Worm (Caenorhabditis elegans) whole organism, late embryonic: ENCODE measurements around the gene Y57G11C.20.

Experiments used
- C08G9.2 ChIP-seq: sonication (generic microtip); optimal IDR thresholded peaks from 2 replicates; lab custom pipeline; 2016; ENCODE audit warnings: mild to moderate bottlenecking, missing genetic modification characterization, moderate library complexity, missing compliant biosample characterization
- F13H6.1 ChIP-seq: sonication (generic microtip); optimal IDR thresholded peaks from 2 replicates; lab custom pipeline; 2016; ENCODE audit warnings: missing genetic modification characterization, missing compliant biosample characterization
- K02D7.2 ChIP-seq: sonication (generic microtip); optimal IDR thresholded peaks from 2 replicates; lab custom pipeline; 2017; ENCODE audit warnings: mild to moderate bottlenecking, missing genetic modification characterization, missing compliant biosample characterization
- K09A11.1 ChIP-seq: sonication (generic microtip); optimal IDR thresholded peaks from 2 replicates; lab custom pipeline; 2017; ENCODE audit warnings: antibody characterized with exemption, mild to moderate bottlenecking, missing genetic modification characterization, missing compliant biosample characterization; ENCODE audit not compliant: insufficient read depth
- T23F11.4 ChIP-seq: fragments of 200-800 bp; sonication (Bioruptor generic); optimal IDR thresholded peaks from 2 replicates; lab custom pipeline; 2018; ENCODE audit warnings: mild to moderate bottlenecking, missing genetic modification characterization, missing compliant biosample characterization
- Y22D7AL.16 ChIP-seq: sonication (generic microtip); optimal IDR thresholded peaks from 2 replicates; lab custom pipeline; 2016; ENCODE audit warnings: missing genetic modification characterization, missing compliant biosample characterization
- ahr-1 ChIP-seq: sonication (generic microtip); optimal IDR thresholded peaks from 2 replicates; lab custom pipeline; 2016; ENCODE audit warnings: missing genetic modification characterization, missing compliant biosample characterization
- ama-1 ChIP-seq: fragments of 150-350 bp; optimal IDR thresholded peaks from 2 replicates; lab custom pipeline; 2014
- ceh-14 ChIP-seq: sonication (generic microtip); optimal IDR thresholded peaks from 2 replicates; lab custom pipeline; 2016; ENCODE audit warnings: missing genotype, missing genetic modification characterization, missing compliant biosample characterization
- ceh-18 ChIP-seq: sonication (generic microtip); optimal IDR thresholded peaks from 2 replicates; lab custom pipeline; 2016; ENCODE audit warnings: missing genetic modification characterization, missing compliant biosample characterization
- ceh-19 ChIP-seq: fragments of 200-800 bp; sonication (Bioruptor generic); optimal IDR thresholded peaks from 2 replicates; lab custom pipeline; 2018; ENCODE audit warnings: mild to moderate bottlenecking, missing genetic modification characterization, missing compliant biosample characterization
- ceh-2 ChIP-seq: sonication (generic microtip); optimal IDR thresholded peaks from 2 replicates; lab custom pipeline; 2016; ENCODE audit warnings: missing genotype, missing genetic modification characterization, missing compliant biosample characterization
- ceh-24 ChIP-seq: sonication (generic microtip); optimal IDR thresholded peaks from 2 replicates; lab custom pipeline; 2016; ENCODE audit warnings: mild to moderate bottlenecking, missing genetic modification characterization, missing compliant biosample characterization
- ceh-30 ChIP-seq: fragments of 150-350 bp; optimal IDR thresholded peaks from 2 replicates; lab custom pipeline; 2014; ENCODE audit warnings: missing biosample characterization, missing genetic modification characterization
- ceh-31 ChIP-seq: sonication (generic microtip); optimal IDR thresholded peaks from 2 replicates; lab custom pipeline; 2016; ENCODE audit warnings: missing genetic modification characterization, missing compliant biosample characterization
- ceh-34 ChIP-seq: sonication (generic microtip); optimal IDR thresholded peaks from 2 replicates; lab custom pipeline; 2016; ENCODE audit warnings: mild to moderate bottlenecking, missing genetic modification characterization, missing compliant biosample characterization
- ceh-45 ChIP-seq: fragments of 200-800 bp; sonication (Bioruptor generic); IDR thresholded peaks from 2 replicates; pipeline ENCODE4 v1.3.6; 2022; ENCODE audit warnings: missing genetic modification reagents, missing genetic modification characterization, missing compliant biosample characterization
- ceh-6 ChIP-seq: fragments of 200-800 bp; sonication (Bioruptor generic); optimal IDR thresholded peaks from 2 replicates; lab custom pipeline; 2018; ENCODE audit warnings: mild to moderate bottlenecking, missing genetic modification characterization, missing compliant biosample characterization
- ceh-9 ChIP-seq: sonication (generic microtip); optimal IDR thresholded peaks from 2 replicates; lab custom pipeline; 2016; ENCODE audit warnings: mild to moderate bottlenecking, missing genetic modification characterization, inconsistent platforms, missing compliant biosample characterization
- dmd-4 ChIP-seq: sonication (generic microtip); optimal IDR thresholded peaks from 2 replicates; lab custom pipeline; 2016; ENCODE audit warnings: borderline replicate concordance, missing genetic modification characterization, missing compliant biosample characterization
- dve-1 ChIP-seq: sonication (generic microtip); optimal IDR thresholded peaks from 2 replicates; lab custom pipeline; 2017; ENCODE audit warnings: antibody characterized with exemption, mild to moderate bottlenecking, missing genetic modification characterization, missing compliant biosample characterization
- elt-2 ChIP-seq: sonication (generic microtip); optimal IDR thresholded peaks from 2 replicates; lab custom pipeline; 2016; ENCODE audit warnings: missing genetic modification reagents, missing genetic modification characterization, missing compliant biosample characterization
- elt-4 ChIP-seq: sonication (generic microtip); optimal IDR thresholded peaks from 2 replicates; lab custom pipeline; 2016; ENCODE audit warnings: missing genetic modification characterization, missing compliant biosample characterization
- ets-4 ChIP-seq: sonication (generic microtip); optimal IDR thresholded peaks from 2 replicates; lab custom pipeline; 2016; ENCODE audit warnings: missing genetic modification characterization, missing compliant biosample characterization
- eyg-1 ChIP-seq: sonication (generic microtip); optimal IDR thresholded peaks from 2 replicates; lab custom pipeline; 2016; ENCODE audit warnings: missing genotype, missing genetic modification characterization, missing compliant biosample characterization
- fax-1 ChIP-seq: sonication (generic microtip); optimal IDR thresholded peaks from 2 replicates; lab custom pipeline; 2016; ENCODE audit warnings: missing genotype, missing genetic modification characterization, missing compliant biosample characterization
- fkh-10 ChIP-seq: fragments of 150-350 bp; optimal IDR thresholded peaks from 2 replicates; lab custom pipeline; 2014; ENCODE audit warnings: missing biosample characterization, missing genetic modification reagents, missing genetic modification characterization
- fkh-6 ChIP-seq: sonication (generic microtip); optimal IDR thresholded peaks from 2 replicates; lab custom pipeline; 2016; ENCODE audit warnings: missing genetic modification characterization, missing compliant biosample characterization
- gmeb-2 ChIP-seq: sonication (generic microtip); optimal IDR thresholded peaks from 2 replicates; lab custom pipeline; 2016; ENCODE audit warnings: missing genetic modification characterization, inconsistent platforms, missing compliant biosample characterization
- hlh-13 ChIP-seq: fragments of 200-800 bp; sonication (Bioruptor generic); optimal IDR thresholded peaks from 2 replicates; lab custom pipeline; 2018; ENCODE audit warnings: mild to moderate bottlenecking, missing genetic modification characterization, missing compliant biosample characterization
- hlh-15 ChIP-seq: sonication (generic microtip); optimal IDR thresholded peaks from 2 replicates; lab custom pipeline; 2016; ENCODE audit warnings: missing genetic modification characterization, missing compliant biosample characterization
- hlh-30 ChIP-seq: sonication (generic microtip); optimal IDR thresholded peaks from 2 replicates; lab custom pipeline; 2017; ENCODE audit warnings: antibody characterized with exemption, missing genetic modification characterization, missing compliant biosample characterization; ENCODE audit not compliant: insufficient read depth
- hlh-8 ChIP-seq: sonication (generic microtip); optimal IDR thresholded peaks from 2 replicates; lab custom pipeline; 2016; ENCODE audit warnings: missing genotype, missing genetic modification characterization, missing compliant biosample characterization
- lim-6 ChIP-seq: sonication (generic microtip); optimal IDR thresholded peaks from 2 replicates; lab custom pipeline; 2016; ENCODE audit warnings: missing genetic modification characterization, missing compliant biosample characterization
- lin-11 ChIP-seq: fragments of 200-800 bp; sonication (Bioruptor generic); optimal IDR thresholded peaks from 2 replicates; lab custom pipeline; 2018; ENCODE audit warnings: mild to moderate bottlenecking, missing genetic modification characterization, missing compliant biosample characterization
- mec-3 ChIP-seq: sonication (generic microtip); optimal IDR thresholded peaks from 2 replicates; lab custom pipeline; 2016; ENCODE audit warnings: borderline replicate concordance, missing genetic modification characterization, missing compliant biosample characterization
- nhr-11 ChIP-seq: fragments of 150-350 bp; optimal IDR thresholded peaks from 2 replicates; lab custom pipeline; 2014; ENCODE audit warnings: missing biosample characterization, missing genetic modification characterization
- odd-2 ChIP-seq: sonication (generic microtip); optimal IDR thresholded peaks from 2 replicates; lab custom pipeline; 2017; ENCODE audit warnings: antibody characterized with exemption, mild to moderate bottlenecking, missing genetic modification characterization, missing compliant biosample characterization
- pag-3 ChIP-seq: sonication (generic microtip); optimal IDR thresholded peaks from 2 replicates; lab custom pipeline; 2016; ENCODE audit warnings: missing compliant biosample characterization, missing genetic modification characterization, borderline replicate concordance
- pat-9 ChIP-seq: fragments of 200-800 bp; sonication (Bioruptor generic); optimal IDR thresholded peaks from 2 replicates; lab custom pipeline; 2018; ENCODE audit warnings: mild to moderate bottlenecking, missing genetic modification characterization, moderate library complexity, missing compliant biosample characterization
- pax-1 ChIP-seq: fragments of 150-350 bp; optimal IDR thresholded peaks from 2 replicates; lab custom pipeline; 2014; ENCODE audit warnings: missing biosample characterization, missing genetic modification characterization
- pha-2 ChIP-seq: sonication (generic microtip); optimal IDR thresholded peaks from 2 replicates; lab custom pipeline; 2017; ENCODE audit warnings: mild to moderate bottlenecking, missing genetic modification characterization, missing compliant biosample characterization
- pha-4 ChIP-seq: fragments of 150-350 bp; optimal IDR thresholded peaks from 2 replicates; lab custom pipeline; 2018; ENCODE audit warnings: missing biosample characterization, missing genetic modification reagents, missing genetic modification characterization
- pqm-1 ChIP-seq: sonication (generic microtip); optimal IDR thresholded peaks from 2 replicates; lab custom pipeline; 2016; ENCODE audit warnings: missing genetic modification characterization, missing compliant biosample characterization
- pros-1 ChIP-seq: fragments of 150-350 bp; optimal IDR thresholded peaks from 2 replicates; lab custom pipeline; 2014; ENCODE audit warnings: missing biosample characterization, missing genetic modification reagents, missing genetic modification characterization
- ref-2 ChIP-seq: sonication (generic microtip); optimal IDR thresholded peaks from 2 replicates; lab custom pipeline; 2016; ENCODE audit warnings: missing genetic modification characterization, missing compliant biosample characterization
- rnt-1 ChIP-seq: sonication (generic microtip); optimal IDR thresholded peaks from 2 replicates; lab custom pipeline; 2016; ENCODE audit warnings: missing genetic modification characterization, missing compliant biosample characterization
- sox-2 ChIP-seq: fragments of 200-800 bp; sonication (Bioruptor generic); IDR thresholded peaks from 2 replicates; pipeline ENCODE4 v1.3.6; 2022; ENCODE audit warnings: missing genetic modification reagents, missing genetic modification characterization, missing compliant biosample characterization
- tbx-2 ChIP-seq: sonication (generic microtip); optimal IDR thresholded peaks from 2 replicates; lab custom pipeline; 2016; ENCODE audit warnings: missing genetic modification characterization, missing compliant biosample characterization
- ttx-3 ChIP-seq: sonication (generic microtip); optimal IDR thresholded peaks from 2 replicates; lab custom pipeline; 2016; ENCODE audit warnings: missing genetic modification reagents, missing genetic modification characterization, missing compliant biosample characterization
- unc-42 ChIP-seq: sonication (generic microtip); optimal IDR thresholded peaks from 2 replicates; lab custom pipeline; 2016; ENCODE audit warnings: missing genotype, missing genetic modification characterization, missing compliant biosample characterization
- unc-55 ChIP-seq: sonication (generic microtip); optimal IDR thresholded peaks from 2 replicates; lab custom pipeline; 2017; ENCODE audit warnings: missing biosample characterization, missing genetic modification reagents, missing genetic modification characterization
- unc-86 ChIP-seq: sonication (generic microtip); optimal IDR thresholded peaks from 2 replicates; lab custom pipeline; 2016; ENCODE audit warnings: missing genetic modification characterization, missing compliant biosample characterization
- zip-5 ChIP-seq: sonication (generic microtip); optimal IDR thresholded peaks from 2 replicates; lab custom pipeline; 2016; ENCODE audit warnings: missing genetic modification characterization, missing compliant biosample characterization
- ztf-16 ChIP-seq: sonication (generic microtip); optimal IDR thresholded peaks from 2 replicates; lab custom pipeline; 2017; ENCODE audit warnings: missing genetic modification characterization, missing compliant biosample characterization

Gene Y57G11C.20

ce11 chrIV:14872320-14872719 lies 29.2 kb downstream of the Y57G11C.20 start:
- TF ChIP-seq pat-9 (tag; lab: Kevin White, UChicago) (no peak), fax-1 (no peak), pax-1 (tag; lab: Kevin White, UChicago) (no peak), ceh-31 (tag; lab: Kevin White, UChicago) (peak; percentile 49), nhr-11 (tag; lab: Kevin White, UChicago) (no peak), mec-3 (tag; lab: Kevin White, UChicago) (no peak), elt-4 (tag; lab: Kevin White, UChicago) (no peak), ttx-3 (tag; lab: Kevin White, UChicago) (no peak), fkh-6 (tag; lab: Kevin White, UChicago) (no peak), unc-86 (tag; lab: Kevin White, UChicago) (no peak), ref-2 (peak; percentile 65), ceh-45 (GFP tag; lab: Robert Waterston, UW) (no peak), eyg-1 (peak; percentile 34), dve-1 (tag; lab: Kevin White, UChicago) (no peak), hlh-8 (tag; lab: Kevin White, UChicago) (no peak), pha-2 (tag; lab: Kevin White, UChicago) (peak; percentile 32), hlh-13 (GFP tag; lab: Kevin White, UChicago) (no peak), F13H6.1 (peak; percentile 77), ceh-30 (no peak), elt-2 (tag; lab: Kevin White, UChicago) (no peak), ama-1 (lab: Kevin White, UChicago) (no peak), hlh-30 (tag; lab: Kevin White, UChicago) (peak; percentile 26), lim-6 (tag; lab: Kevin White, UChicago) (no peak), ceh-24 (tag; lab: Kevin White, UChicago) (no peak), ahr-1 (tag; lab: Kevin White, UChicago) (no peak), fkh-10 (GFP tag; lab: Kevin White, UChicago) (no peak), unc-55 (no peak), unc-42 (tag; lab: Kevin White, UChicago) (no peak), Y22D7AL.16 (tag; lab: Kevin White, UChicago) (no peak), dmd-4 (tag; lab: Kevin White, UChicago) (no peak), hlh-15 (tag; lab: Kevin White, UChicago) (no peak), ceh-18 (tag; lab: Kevin White, UChicago) (peak; percentile 36), ceh-6 (GFP tag; lab: Kevin White, UChicago) (no peak), pqm-1 (no peak), tbx-2 (peak; percentile 70), ceh-9 (no peak), K09A11.1 (no peak), ceh-14 (no peak), ceh-2 (tag; lab: Kevin White, UChicago) (peak; percentile 6), zip-5 (tag; lab: Kevin White, UChicago) (no peak), C08G9.2 (tag; lab: Kevin White, UChicago) (peak; percentile 33), ets-4 (peak; percentile 9), ceh-34 (peak; percentile 10), pag-3 (tag; lab: Kevin White, UChicago) (no peak), pha-4 (tag; lab: Kevin White, UChicago) (no peak), ceh-19 (no peak), ztf-16 (no peak), sox-2 (GFP tag; lab: Robert Waterston, UW) (no peak), rnt-1 (tag; lab: Kevin White, UChicago) (peak; percentile 63), gmeb-2 (no peak), K02D7.2 (no peak), lin-11 (tag; lab: Kevin White, UChicago) (no peak), pros-1 (tag; lab: Kevin White, UChicago) (peak; percentile 62), odd-2 (tag; lab: Kevin White, UChicago) (no peak), T23F11.4 (GFP tag; lab: Kevin White, UChicago) (no peak)
